Fruit fly (Drosophila melanogaster): ENCODE measurements around the gene Tgi.

Tgi gene

dm6 chr3L:13490689-13491348 is 4.2 kb downstream of the Tgi start:
- TF ChIP-seq dimm (GFP tag; IDR thresholded peaks at IDR 0.05) (no peak), NfI (GFP tag; optimal IDR thresholded peaks at IDR 0.05) (no peak), Blimp-1 (GFP tag; optimal IDR thresholded peaks at IDR 0.05) (no peak), Eip74EF (GFP tag; optimal IDR thresholded peaks at IDR 0.05) (peak in 1 of 2 experiments; percentile 25), Atf3 (GFP tag; optimal IDR thresholded peaks at IDR 0.05) (no peak), CG14965 (GFP tag; optimal IDR thresholded peaks at IDR 0.05; ENCODE audit: borderline replicate concordance) (no peak), CG9817 (tag; optimal IDR thresholded peaks at IDR 0.05) (no peak), run (tag; optimal IDR thresholded peaks at IDR 0.05) (no peak), klu (GFP tag; IDR thresholded peaks at IDR 0.05) (no peak), CG12769 (tag; optimal IDR thresholded peaks at IDR 0.05) (peak; percentile 73), CG13894 (tag; optimal IDR thresholded peaks at IDR 0.05) (peak; percentile 82), sens (GFP tag) (peak; percentile 0), vvl (GFP tag; IDR thresholded peaks at IDR 0.05) (0 out of 2 replicates have a peak, but pooled peaks have one; percentile 60), grn (GFP tag; optimal IDR thresholded peaks at IDR 0.05) (peak; percentile 76), CG4360 (GFP tag; IDR thresholded peaks at IDR 0.05) (peak; percentile 61), chinmo (GFP tag; IDR thresholded peaks at IDR 0.05; ENCODE audit: partially characterized antibody) (peak; percentile 73; the same call in 1 of the 4 replicates), Sin3A (optimal IDR thresholded peaks at IDR 0.05) (no peak), sd (tag; optimal IDR thresholded peaks at IDR 0.05) (peak; percentile 46), CG10543 (GFP tag; optimal IDR thresholded peaks at IDR 0.05) (peak; percentile 3), abd-A (tag; optimal IDR thresholded peaks at IDR 0.05) (peak; percentile 93)

DNA sequence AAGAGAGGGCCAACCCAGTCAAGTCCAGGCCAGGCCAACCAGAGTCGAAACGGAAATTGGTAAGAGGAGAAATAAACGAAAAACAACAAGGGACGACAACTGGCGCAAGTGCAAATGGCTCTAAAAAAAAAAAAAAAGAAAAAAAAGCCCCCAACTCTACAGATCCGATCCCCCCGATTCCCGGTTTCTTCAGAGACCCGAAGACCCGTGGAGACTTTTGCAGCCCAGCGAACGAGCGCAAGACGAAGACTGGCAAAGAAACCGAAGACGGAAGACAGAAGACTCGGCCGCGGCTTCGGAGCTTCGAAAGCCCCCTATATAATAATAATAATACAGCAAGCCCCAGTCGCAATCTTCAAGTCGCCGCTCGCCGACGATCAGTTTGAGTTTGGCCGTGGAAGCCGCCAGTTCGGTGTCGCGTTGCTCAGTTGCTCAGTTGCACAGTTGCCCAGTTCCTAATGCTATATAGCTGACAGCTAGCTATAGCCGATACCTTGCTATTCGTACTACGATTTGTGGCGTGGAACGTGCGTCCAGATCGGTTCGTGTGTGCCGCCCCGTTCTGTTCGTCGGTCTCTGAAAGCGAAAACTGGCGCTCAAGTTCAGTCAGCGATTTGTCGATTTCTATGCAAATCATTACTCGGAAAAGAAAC is 7.9 kb downstream of the Tgi start:
- TF ChIP-seq D19B (GFP tag; optimal IDR thresholded peaks at IDR 0.05) (no peak), CG6791 (GFP tag; IDR thresholded peaks at IDR 0.05; ENCODE audit: partially characterized antibody) (0 out of 3 replicates have a peak, but pooled peaks have one; percentile 38), bsh (GFP tag; optimal IDR thresholded peaks at IDR 0.05) (peak in 1 of 2 experiments; percentile 46), CG15479 (GFP tag; optimal IDR thresholded peaks at IDR 0.05) (no peak), HLHmδ (GFP tag; optimal IDR thresholded peaks at IDR 0.05) (no peak), kni (GFP tag; optimal IDR thresholded peaks at IDR 0.05) (no peak), CG10543 (GFP tag; optimal IDR thresholded peaks at IDR 0.05) (peak; percentile 66), CG6689 (GFP tag; IDR thresholded peaks at IDR 0.05) (no peak), Myb (GFP tag; optimal IDR thresholded peaks at IDR 0.05) (no peak), Jarid2 (GFP tag; optimal IDR thresholded peaks at IDR 0.05) (peak; percentile 77), chinmo (GFP tag; IDR thresholded peaks at IDR 0.05; ENCODE audit: partially characterized antibody) (peak; percentile 64; the same call in 1 of the 4 replicates), CG34224 (GFP tag; IDR thresholded peaks at IDR 0.05; ENCODE audit: partially characterized antibody) (no peak), Adf1 (GFP tag; IDR thresholded peaks at IDR 0.05) (peak; percentile 25; the same call in 1 of the 2 replicates), Drgx (GFP tag; IDR thresholded peaks at IDR 0.05) (peak; percentile 5; the same call in 1 of the 2 replicates), HLH54F (GFP tag; optimal IDR thresholded peaks at IDR 0.05) (no peak), vvl (GFP tag; IDR thresholded peaks at IDR 0.05) (peak; percentile 53), abd-A (tag; optimal IDR thresholded peaks at IDR 0.05) (peak; percentile 82), CG13296 (GFP tag; optimal IDR thresholded peaks at IDR 0.05) (peak; percentile 1), CG16863 (GFP tag; optimal IDR thresholded peaks at IDR 0.05) (no peak), pros (GFP tag; optimal IDR thresholded peaks at IDR 0.05) (peak; percentile 99), Deaf1 (tag; optimal IDR thresholded peaks at IDR 0.05) (peak; percentile 96), sens (GFP tag) (peak; percentile 40), ro (GFP tag; IDR thresholded peaks at IDR 0.05) (no peak), Tbp (GFP tag; optimal IDR thresholded peaks at IDR 0.05) (no peak), nom (GFP tag; optimal IDR thresholded peaks at IDR 0.05) (peak; percentile 93), CG13894 (tag; optimal IDR thresholded peaks at IDR 0.05) (peak; percentile 80), Bgb (GFP tag; IDR thresholded peaks at IDR 0.05; ENCODE audit: partially characterized antibody) (peak; percentile 39; the same call in 1 of the 2 replicates), ranshi (GFP tag; IDR thresholded peaks at IDR 0.05) (no peak), crol (GFP tag; IDR thresholded peaks at IDR 0.05) (0 out of 2 replicates have a peak, but pooled peaks have one; percentile 20), CG15269 (tag; optimal IDR thresholded peaks at IDR 0.05) (peak; percentile 16), Rfx (GFP tag; IDR thresholded peaks at IDR 0.05) (peak; percentile 29; the same call in 1 of the 2 replicates)
